Worm (Caenorhabditis elegans) whole organism, L4/young adult: ENCODE data around the gene hsd-2.

Experiments used
- dao-5 ChIP-seq: sonication (generic microtip); optimal IDR thresholded peaks from 2 replicates; lab custom pipeline; 2016; ENCODE audit warnings: missing genotype, missing genetic modification characterization, moderate library complexity, missing compliant biosample characterization
- him-1 ChIP-seq: sonication (generic microtip); optimal IDR thresholded peaks from 2 replicates; lab custom pipeline; 2016; ENCODE audit warnings: missing genotype, missing genetic modification reagents, missing genetic modification characterization, missing compliant biosample characterization

DNA sequence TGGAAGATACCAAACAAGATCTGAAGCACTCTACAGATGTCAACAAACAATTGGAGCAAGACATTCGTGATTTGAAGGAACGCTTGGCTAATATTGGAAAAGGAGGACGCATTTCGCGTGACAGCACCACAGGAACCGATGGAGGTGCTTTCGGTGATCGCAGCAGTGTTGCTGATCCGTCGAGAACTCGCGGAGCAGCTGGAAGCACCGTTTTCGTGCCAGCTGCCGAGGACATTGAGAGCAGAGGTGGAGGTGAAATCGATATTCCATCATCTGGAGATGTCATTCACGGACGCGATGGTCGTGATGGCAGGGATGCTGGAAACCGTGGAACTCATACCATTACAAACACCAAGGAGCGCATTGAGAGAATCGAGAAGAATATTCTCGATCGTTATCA, 17.4 kb upstream of the hsd-2 start:
- TF ChIP-seq him-1 (no peak), dao-5 (tag; lab: Kevin White, UChicago) (no peak)
